Fruit fly (Drosophila melanogaster) whole organism, embryonic: ENCODE measurements around the gene CG6168.

Experiments
- ATbp ChIP-seq: fragments of 200-800 bp; sonication (Bioruptor generic); optimal IDR thresholded peaks from 2 replicates; lab custom pipeline; 2017; ENCODE audit warnings: missing biosample characterization, mild to moderate bottlenecking, missing genetic modification characterization, missing genetic modification reagents
- Aef1 ChIP-seq: fragments of 200-800 bp; sonication (Bioruptor generic); IDR thresholded peaks from 3 replicates; pipeline ENCODE4 v1.3.6; 2022; ENCODE audit warnings: missing biosample characterization, missing genetic modification characterization
- Antp ChIP-seq: fragments of 200-800 bp; sonication (Bioruptor generic); optimal IDR thresholded peaks from 3 replicates; lab custom pipeline; 2016; ENCODE audit warnings: missing biosample characterization, missing genetic modification characterization
- Asciz ChIP-seq: fragments of 200-800 bp; sonication (Bioruptor generic); optimal IDR thresholded peaks from 2 replicates; lab custom pipeline; 2017; ENCODE audit warnings: missing biosample characterization, mild to moderate bottlenecking, missing genetic modification characterization, missing genetic modification reagents
- Awh ChIP-seq: fragments of 200-800 bp; sonication (Bioruptor generic); IDR thresholded peaks from 2 replicates; pipeline ENCODE4, ENCODE4 v1.3.6; 2022; ENCODE audit warnings: missing biosample characterization, missing genetic modification characterization
- B-H1 ChIP-seq: fragments of 200-800 bp; sonication (Bioruptor generic); IDR thresholded peaks from 3 replicates; pipeline ENCODE4 v1.3.6; 2022; ENCODE audit warnings: missing biosample characterization, missing genetic modification characterization
- CG1024 ChIP-seq: fragments of 200-800 bp; sonication (Bioruptor generic); IDR thresholded peaks from 2 replicates; pipeline ENCODE4 v1.3.6; 2022; ENCODE audit warnings: missing biosample characterization, missing genetic modification characterization
- CG11247 ChIP-seq: fragments of 200-800 bp; sonication (Bioruptor generic); IDR thresholded peaks from 2 replicates; pipeline ENCODE4 v1.3.6; 2022; ENCODE audit warnings: missing biosample characterization, missing genetic modification characterization
- CG12219 ChIP-seq: fragments of 200-800 bp; sonication (Bioruptor generic); optimal IDR thresholded peaks from 3 replicates; lab custom pipeline; 2018; ENCODE audit warnings: missing biosample characterization, mild to moderate bottlenecking, missing genetic modification characterization
- CG12942 ChIP-seq: fragments of 200-800 bp; sonication (Bioruptor generic); optimal IDR thresholded peaks from 3 replicates; lab custom pipeline; 2016; ENCODE audit warnings: missing biosample characterization, missing genetic modification characterization
- CG13775 ChIP-seq: fragments of 200-800 bp; sonication (Bioruptor generic); optimal IDR thresholded peaks from 3 replicates; lab custom pipeline; 2017; ENCODE audit warnings: missing biosample characterization, mild to moderate bottlenecking, missing genetic modification characterization
- CG17328 ChIP-seq: fragments of 200-800 bp; sonication (Bioruptor generic); IDR thresholded peaks from 2 replicates; pipeline ENCODE4 v1.3.6; 2022; ENCODE audit warnings: missing biosample characterization, missing genetic modification characterization
- CG17385 ChIP-seq: fragments of 200-800 bp; sonication (Bioruptor generic); optimal IDR thresholded peaks from 3 replicates; lab custom pipeline; 2018; ENCODE audit warnings: missing biosample characterization, mild to moderate bottlenecking, missing genetic modification characterization
- CG1792 ChIP-seq: fragments of 200-800 bp; sonication (Bioruptor generic); optimal IDR thresholded peaks from 2 replicates; lab custom pipeline; 2016; ENCODE audit warnings: missing biosample characterization, missing genetic modification characterization
- CG18262 ChIP-seq: fragments of 200-800 bp; optimal IDR thresholded peaks from 3 replicates; lab custom pipeline; 2019; ENCODE audit warnings: missing biosample characterization, mild to moderate bottlenecking, missing genetic modification characterization, moderate library complexity
- CG18476 ChIP-seq: fragments of 200-800 bp; sonication (Bioruptor generic); optimal IDR thresholded peaks from 2 replicates; lab custom pipeline; 2016; ENCODE audit warnings: missing biosample characterization, mild to moderate bottlenecking, missing genetic modification characterization
- CG32532 ChIP-seq: fragments of 200-800 bp; sonication (Bioruptor generic); IDR thresholded peaks from 2 replicates; pipeline ENCODE4 v1.3.6; 2022; ENCODE audit warnings: missing biosample characterization, missing genetic modification characterization
- CG32772 ChIP-seq: fragments of 200-800 bp; sonication (Bioruptor generic); IDR thresholded peaks from 2 replicates; pipeline ENCODE4 v1.3.6; 2022; ENCODE audit warnings: missing biosample characterization, missing genetic modification characterization
- CG34376 ChIP-seq: fragments of 200-800 bp; sonication (Bioruptor generic); optimal IDR thresholded peaks from 2 replicates; lab custom pipeline; 2018; ENCODE audit warnings: missing biosample characterization, mild to moderate bottlenecking, missing genetic modification characterization
- CG3847 ChIP-seq: fragments of 200-800 bp; sonication (Bioruptor generic); IDR thresholded peaks from 2 replicates; pipeline ENCODE4 v1.3.6; 2022; ENCODE audit warnings: missing biosample characterization, missing genetic modification characterization
- CG4282 ChIP-seq: fragments of 200-800 bp; sonication (Bioruptor generic); optimal IDR thresholded peaks from 2 replicates; lab custom pipeline; 2016; ENCODE audit warnings: missing biosample characterization, missing genetic modification characterization
- CG4424 ChIP-seq: fragments of 200-800 bp; sonication (Bioruptor generic); optimal IDR thresholded peaks from 3 replicates; lab custom pipeline; 2016; ENCODE audit warnings: missing biosample characterization, missing genetic modification characterization
- CG6175 ChIP-seq: fragments of 200-800 bp; sonication (Bioruptor generic); IDR thresholded peaks from 3 replicates; pipeline ENCODE4 v1.3.6; 2022; ENCODE audit warnings: missing biosample characterization, missing genetic modification characterization
- CG6272 ChIP-seq: fragments of 200-800 bp; sonication (Bioruptor generic); IDR thresholded peaks from 2 replicates; pipeline ENCODE4 v1.3.6; 2022; ENCODE audit warnings: missing biosample characterization, missing genetic modification characterization
- CG6813 ChIP-seq: fragments of 200-800 bp; sonication (Bioruptor generic); optimal IDR thresholded peaks from 2 replicates; lab custom pipeline; 2017; ENCODE audit warnings: missing biosample characterization, missing genetic modification characterization, mild to moderate bottlenecking, moderate library complexity, missing genetic modification reagents
- CG7372 ChIP-seq: fragments of 200-800 bp; sonication (Bioruptor generic); IDR thresholded peaks from 2 replicates; pipeline ENCODE4 v1.3.6; 2022; ENCODE audit warnings: missing biosample characterization, missing genetic modification characterization
- CG7839 ChIP-seq: fragments of 200-800 bp; sonication (Bioruptor generic); optimal IDR thresholded peaks from 3 replicates; lab custom pipeline; 2018; ENCODE audit warnings: missing biosample characterization, mild to moderate bottlenecking, missing genetic modification characterization, moderate library complexity
- CG7987 ChIP-seq: fragments of 200-800 bp; sonication (Bioruptor generic); optimal IDR thresholded peaks from 2 replicates; lab custom pipeline; 2018; ENCODE audit warnings: missing biosample characterization, mild to moderate bottlenecking, missing genetic modification characterization, moderate library complexity
- CG8765 ChIP-seq: fragments of 200-800 bp; sonication (Bioruptor generic); IDR thresholded peaks from 2 replicates; pipeline ENCODE4 v1.3.6; 2022; ENCODE audit warnings: missing biosample characterization, missing genetic modification characterization
- CG8924 ChIP-seq: fragments of 200-800 bp; optimal IDR thresholded peaks from 3 replicates; lab custom pipeline; 2019; ENCODE audit warnings: missing biosample characterization, mild to moderate bottlenecking, missing genetic modification characterization, moderate library complexity
- D ChIP-seq, 2 experiments: fragments of 200-800 bp in 1 of 2; fragments of >200 bp in 1 of 2; sonication (Bioruptor generic) in 1 of 2; optimal IDR thresholded peaks; 2 replicates in 1 of 2; 3 replicates in 1 of 2; lab custom pipeline; 2017; ENCODE audit warnings: mild to moderate bottlenecking in 1 of 2, missing biosample characterization in 1 of 2, missing genetic modification characterization in 1 of 2, missing genetic modification reagents in 1 of 2
- Hr3 ChIP-seq: fragments of 200-800 bp; sonication (Bioruptor generic); optimal IDR thresholded peaks from 3 replicates; lab custom pipeline; 2016; ENCODE audit warnings: missing biosample characterization, missing genetic modification characterization
- Meics ChIP-seq: fragments of 200-800 bp; sonication (Bioruptor generic); optimal IDR thresholded peaks from 2 replicates; lab custom pipeline; 2017; ENCODE audit warnings: missing biosample characterization, mild to moderate bottlenecking, missing genetic modification characterization
- Nf-YB ChIP-seq: fragments of 200-800 bp; sonication (Bioruptor generic); optimal IDR thresholded peaks from 3 replicates; lab custom pipeline; 2019; ENCODE audit warnings: missing biosample characterization, mild to moderate bottlenecking, missing genetic modification characterization, moderate library complexity
- Six4 ChIP-seq: fragments of 200-800 bp; sonication (Bioruptor generic); optimal IDR thresholded peaks from 2 replicates; lab custom pipeline; 2016; ENCODE audit warnings: missing biosample characterization, missing genetic modification characterization
- Usf ChIP-seq: fragments of 200-800 bp; sonication (Bioruptor generic); optimal IDR thresholded peaks from 2 replicates; lab custom pipeline; 2017; ENCODE audit warnings: missing genotype, missing biosample characterization, missing genetic modification characterization
- bbx ChIP-seq: fragments of 200-800 bp; sonication (Bioruptor generic); IDR thresholded peaks from 2 replicates; pipeline ENCODE4 v1.3.6; 2022; ENCODE audit warnings: missing biosample characterization, missing genetic modification characterization; ENCODE audit not compliant: partially characterized antibody
- bigmax ChIP-seq: fragments of 200-800 bp; sonication (Bioruptor generic); optimal IDR thresholded peaks from 2 replicates; lab custom pipeline; 2018; ENCODE audit warnings: missing biosample characterization, mild to moderate bottlenecking, missing genetic modification characterization
- cg ChIP-seq: fragments of 200-800 bp; sonication (Bioruptor generic); optimal IDR thresholded peaks from 3 replicates; lab custom pipeline; 2019; ENCODE audit warnings: missing biosample characterization, mild to moderate bottlenecking, missing genetic modification characterization, moderate library complexity
- chinmo ChIP-seq: fragments of 200-800 bp; sonication (Bioruptor generic); IDR thresholded peaks from 4 replicates; pipeline ENCODE4 v1.3.6; 2022; ENCODE audit warnings: missing biosample characterization, missing genetic modification characterization; ENCODE audit not compliant: partially characterized antibody
- chm ChIP-seq: fragments of 200-800 bp; sonication (Bioruptor generic); IDR thresholded peaks from 2 replicates; pipeline ENCODE4 v1.3.6; 2022; ENCODE audit warnings: missing biosample characterization, missing genetic modification characterization
- fd102C ChIP-seq: fragments of 200-800 bp; sonication (Bioruptor generic); optimal IDR thresholded peaks from 2 replicates; lab custom pipeline; 2018; ENCODE audit warnings: missing biosample characterization, mild to moderate bottlenecking, missing genetic modification characterization, moderate library complexity
- fd64A ChIP-seq: fragments of 200-800 bp; sonication (Bioruptor generic); optimal IDR thresholded peaks from 3 replicates; lab custom pipeline; 2018; ENCODE audit warnings: missing biosample characterization, mild to moderate bottlenecking, missing genetic modification characterization
- gt ChIP-seq: fragments of 200-800 bp; sonication (Bioruptor generic); IDR thresholded peaks from 2 replicates; pipeline ENCODE4 v1.3.6; 2022; ENCODE audit warnings: missing biosample characterization, missing genetic modification characterization
- p53 ChIP-seq: fragments of 200-800 bp; sonication (Bioruptor generic); optimal IDR thresholded peaks from 2 replicates; lab custom pipeline; 2016; ENCODE audit warnings: missing biosample characterization, missing genetic modification characterization
- scrt ChIP-seq: fragments of 200-800 bp; sonication (Bioruptor generic); optimal IDR thresholded peaks from 2 replicates; lab custom pipeline; 2018; ENCODE audit warnings: missing biosample characterization, mild to moderate bottlenecking, missing genetic modification characterization, moderate library complexity
- slbo ChIP-seq: fragments of 200-800 bp; sonication (Bioruptor generic); IDR thresholded peaks from 2 replicates; pipeline ENCODE4 v1.3.6; 2022; ENCODE audit warnings: missing biosample characterization, missing genetic modification characterization
- trh ChIP-seq: fragments of 200-800 bp; sonication (Bioruptor generic); optimal IDR thresholded peaks from 2 replicates; lab custom pipeline; 2016; ENCODE audit warnings: missing biosample characterization, missing genetic modification characterization
- vvl ChIP-seq: fragments of 200-800 bp; sonication (Bioruptor generic); IDR thresholded peaks from 2 replicates; pipeline ENCODE4 v1.3.6; 2022; ENCODE audit warnings: missing biosample characterization, missing genetic modification characterization
- zf30C ChIP-seq: fragments of 200-800 bp; sonication (Bioruptor generic); optimal IDR thresholded peaks from 3 replicates; lab custom pipeline; 2018; ENCODE audit warnings: missing biosample characterization, mild to moderate bottlenecking, missing genetic modification characterization
- zfh1 ChIP-seq: fragments of 200-800 bp; sonication (Bioruptor generic); IDR thresholded peaks from 3 replicates; pipeline ENCODE4 v1.3.6; 2022; ENCODE audit warnings: missing biosample characterization, missing genetic modification characterization

The CG6168 gene

dm6 chr3L:11293378-11293777 lies 28.1 kb downstream of the CG6168 start (continued):
- peak; percentile 64 for TF ChIP-seq vvl (GFP tag; lab: Robert Waterston, UW)
- 0 out of 2 replicates have a peak, but pooled peaks have one; percentile 16 for TF ChIP-seq CG6272 (GFP tag; lab: Robert Waterston, UW)
- peak; percentile 63 for TF ChIP-seq CG32532 (GFP tag; lab: Robert Waterston, UW)
- peak; percentile 31 for TF ChIP-seq scrt (GFP tag; lab: Kevin White, UChicago)
- peak; percentile 2 for TF ChIP-seq CG18262 (tag; lab: Kevin White, UChicago)
- TF ChIP-seq bbx (GFP tag; lab: Robert Waterston, UW) = no peak
- peak; percentile 76 for TF ChIP-seq slbo (GFP tag; lab: Robert Waterston, UW)
- TF ChIP-seq CG8924 (tag; lab: Kevin White, UChicago) = no peak
- TF ChIP-seq p53 (GFP tag; lab: Kevin White, UChicago) = no peak
- peak; percentile 89 for TF ChIP-seq chinmo (GFP tag; lab: Robert Waterston, UW)
- TF ChIP-seq D (optimal IDR thresholded peaks at IDR 0.05; lab: Kevin White, UChicago) = no peak
- TF ChIP-seq D (GFP tag; optimal IDR thresholded peaks at IDR 0.05; lab: Kevin White, UChicago) = no peak
- TF ChIP-seq CG7987 (GFP tag; lab: Kevin White, UChicago) = peak; percentile 17
- peak; percentile 44 for TF ChIP-seq cg (GFP tag; lab: Kevin White, UChicago)
- peak; percentile 44 for TF ChIP-seq CG3847 (GFP tag; lab: Robert Waterston, UW)
- TF ChIP-seq CG6175 (GFP tag; lab: Robert Waterston, UW) = peak; percentile 99
- TF ChIP-seq Antp (GFP tag; lab: Kevin White, UChicago) = no peak
- TF ChIP-seq Usf (GFP tag; lab: Kevin White, UChicago) = no peak
- no peak for TF ChIP-seq zf30C (GFP tag; lab: Kevin White, UChicago)
- no peak for TF ChIP-seq CG13775
- no peak for TF ChIP-seq gt (GFP tag; lab: Robert Waterston, UW)
- no peak for TF ChIP-seq CG17328 (GFP tag; lab: Robert Waterston, UW)
- TF ChIP-seq CG4282 (GFP tag; lab: Kevin White, UChicago) = no peak
- TF ChIP-seq CG6813 = no peak
- no peak for TF ChIP-seq Nf-YB
- TF ChIP-seq CG12219 = no peak
- no peak for TF ChIP-seq CG1792 (GFP tag; lab: Kevin White, UChicago)
- no peak for TF ChIP-seq Hr3
- 0 out of 2 replicates have a peak, but pooled peaks have one; percentile 19 for TF ChIP-seq Awh (GFP tag; lab: Robert Waterston, UW)
- no peak for TF ChIP-seq CG1024
- peak; percentile 87 for TF ChIP-seq bigmax (GFP tag; lab: Kevin White, UChicago)
- TF ChIP-seq Six4 (GFP tag; lab: Kevin White, UChicago) = no peak
- TF ChIP-seq zfh1 = peak; percentile 48; the same call in 1 of the 3 replicates
- peak; percentile 26; the same call in 2 of the 3 replicates for TF ChIP-seq B-H1 (GFP tag; lab: Robert Waterston, UW)
- TF ChIP-seq CG7839 (tag; lab: Kevin White, UChicago) = peak; percentile 35
- peak; percentile 32 for TF ChIP-seq Meics
- TF ChIP-seq CG8765 (GFP tag; lab: Robert Waterston, UW) = no peak
- peak; percentile 43; the same call in 2 of the 3 replicates for TF ChIP-seq Aef1 (GFP tag; lab: Robert Waterston, UW)
- TF ChIP-seq chm (GFP tag; lab: Robert Waterston, UW) = peak; percentile 51; the same call in 1 of the 2 replicates
- TF ChIP-seq CG12942 (GFP tag; lab: Kevin White, UChicago) = no peak
- TF ChIP-seq ATbp (GFP tag; lab: Kevin White, UChicago) = no peak
- TF ChIP-seq CG7372 (GFP tag; lab: Robert Waterston, UW) = 0 out of 2 replicates have a peak, but pooled peaks have one; percentile 25
- no peak for TF ChIP-seq fd102C (GFP tag; lab: Kevin White, UChicago)
- no peak for TF ChIP-seq CG18476 (GFP tag; lab: Kevin White, UChicago)
- TF ChIP-seq Asciz (GFP tag; lab: Kevin White, UChicago) = no peak
- TF ChIP-seq fd64A (GFP tag; lab: Kevin White, UChicago) = no peak
- no peak for TF ChIP-seq CG34376 (GFP tag; lab: Kevin White, UChicago)
- TF ChIP-seq trh (GFP tag; lab: Kevin White, UChicago) = no peak
- no peak for TF ChIP-seq CG17385 (GFP tag; lab: Kevin White, UChicago)
- TF ChIP-seq CG32772 (GFP tag; lab: Robert Waterston, UW) = peak; percentile 64; the same call in 1 of the 2 replicates
- TF ChIP-seq CG4424 (GFP tag; lab: Kevin White, UChicago) = peak; percentile 31
- TF ChIP-seq CG11247 (GFP tag; lab: Robert Waterston, UW) = 0 out of 2 replicates have a peak, but pooled peaks have one; percentile 13
